1 fruit fly cellular context compared by ENCODE assay signal in the genomic region with DNA sequence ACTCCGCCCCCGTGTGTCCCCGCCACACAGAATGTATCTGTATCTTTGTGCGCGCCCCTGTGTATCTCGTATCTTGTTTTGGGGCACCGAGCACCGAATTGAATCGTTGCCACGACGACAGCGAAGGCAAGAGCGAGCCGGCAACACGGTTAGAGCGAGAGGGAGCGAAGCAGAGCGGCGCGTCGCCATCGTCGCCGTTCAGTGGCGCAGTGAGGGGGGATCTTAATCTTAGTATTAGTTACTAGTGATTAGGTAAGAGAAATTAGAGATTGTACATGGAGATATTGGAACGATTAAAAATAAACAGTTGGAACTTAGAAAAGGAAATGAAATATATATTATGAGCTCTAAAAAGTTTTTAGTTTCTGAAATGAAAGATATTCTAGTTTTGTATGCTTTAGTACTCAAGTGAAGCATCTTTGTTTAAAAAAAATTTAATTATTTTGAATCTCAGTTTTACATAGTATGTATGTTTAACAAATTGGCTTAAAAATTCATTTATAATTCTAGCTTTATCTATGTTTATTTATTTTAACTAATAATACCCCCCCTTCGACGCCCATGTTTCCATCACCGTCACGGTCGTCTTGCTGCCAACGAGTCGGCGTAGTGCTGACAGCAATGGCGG.
TF ChIP-seq lines count a peak whose summit lies in the region.

No protein-coding gene starts in this region.

TF ChIP-seq in whole organism, embryonic, 481 proteins besides CTCF, POLR2A, EP300 and RAD21 (continued from another document):
- TF ChIP-seq gcm (GFP tag; optimal IDR thresholded peaks at IDR 0.05; lab: Kevin White, UChicago) (peak; percentile 82), caup (GFP tag; optimal IDR thresholded peaks at IDR 0.05; lab: Kevin White, UChicago; ENCODE audit: severe bottlenecking) (peak; percentile 89), bowl (GFP tag; IDR thresholded peaks at IDR 0.05; lab: Robert Waterston, UW) (no peak), Chrac-16 (GFP tag; optimal IDR thresholded peaks at IDR 0.05; lab: Kevin White, UChicago) (peak; percentile 88), CG12104 (GFP tag; optimal IDR thresholded peaks at IDR 0.05; lab: Kevin White, UChicago) (peak; percentile 96), CG8388 (GFP tag; optimal IDR thresholded peaks at IDR 0.05; lab: Kevin White, UChicago) (peak; percentile 91), CG8944 (GFP tag; optimal IDR thresholded peaks at IDR 0.05; lab: Kevin White, UChicago) (peak; percentile 63), CG7963 (GFP tag; IDR thresholded peaks at IDR 0.05; lab: Robert Waterston, UW; ENCODE audit: partially characterized antibody) (no peak), ftz-f1 (GFP tag; optimal IDR thresholded peaks at IDR 0.05; lab: Kevin White, UChicago) (peak; percentile 66), Hr3 (GFP tag; optimal IDR thresholded peaks at IDR 0.05; lab: Kevin White, UChicago) (peak; percentile 92), PHDP (tag; optimal IDR thresholded peaks at IDR 0.05; lab: Kevin White, UChicago) (peak; percentile 86), Vsx1 (GFP tag; optimal IDR thresholded peaks at IDR 0.05; lab: Kevin White, UChicago) (peak; percentile 78), Hr39 (optimal IDR thresholded peaks at IDR 0.05; lab: Kevin White, UChicago) (no peak), CG2129 (GFP tag; IDR thresholded peaks at IDR 0.05; lab: Robert Waterston, UW; ENCODE audit: partially characterized antibody) (no peak), CG11456 (GFP tag; IDR thresholded peaks at IDR 0.05; lab: Robert Waterston, UW) (peak; percentile 78), NFAT (GFP tag; IDR thresholded peaks at IDR 0.05; lab: Robert Waterston, UW) (peak; percentile 53), her (GFP tag; optimal IDR thresholded peaks at IDR 0.05; lab: Kevin White, UChicago) (peak; percentile 31), tll (GFP tag; optimal IDR thresholded peaks at IDR 0.05; lab: Kevin White, UChicago) (peak in 1 of 2 experiments; percentile 48), CG30403 (GFP tag; optimal IDR thresholded peaks at IDR 0.05; lab: Kevin White, UChicago) (peak; percentile 95)
